Fruit fly (Drosophila melanogaster) whole organism, embryonic: ENCODE measurements around the gene CG6700.

Experiments
- Atf-2 ChIP-seq: fragments of 200-800 bp; sonication (Bioruptor generic); optimal IDR thresholded peaks from 2 replicates; lab custom pipeline; 2016; ENCODE audit warnings: missing biosample characterization, missing genetic modification characterization
- CG10209 ChIP-seq: fragments of 200-800 bp; sonication (Bioruptor generic); optimal IDR thresholded peaks from 3 replicates; lab custom pipeline; 2017; ENCODE audit warnings: missing biosample characterization, mild to moderate bottlenecking, missing genetic modification characterization, missing genetic modification reagents
- CG10543 ChIP-seq: fragments of 200-800 bp; sonication (Bioruptor generic); optimal IDR thresholded peaks from 3 replicates; lab custom pipeline; 2017; ENCODE audit warnings: missing biosample characterization, mild to moderate bottlenecking, missing genetic modification characterization, moderate library complexity
- CG11085 ChIP-seq: fragments of 200-800 bp; sonication (Bioruptor generic); IDR thresholded peaks from 2 replicates; pipeline ENCODE4 v1.3.6; 2022; ENCODE audit warnings: missing biosample characterization, missing genetic modification characterization
- CG12071 ChIP-seq: fragments of 200-800 bp; sonication (Bioruptor generic); optimal IDR thresholded peaks from 3 replicates; lab custom pipeline; 2018; ENCODE audit warnings: missing biosample characterization, mild to moderate bottlenecking, missing genetic modification characterization
- CG12769 ChIP-seq: fragments of 200-800 bp; sonication (Bioruptor generic); optimal IDR thresholded peaks from 2 replicates; lab custom pipeline; 2019; ENCODE audit warnings: missing biosample characterization, mild to moderate bottlenecking, missing genetic modification characterization, moderate library complexity
- CG13287 ChIP-seq: fragments of 200-800 bp; sonication (Bioruptor generic); IDR thresholded peaks from 2 replicates; pipeline ENCODE4 v1.3.6; 2022; ENCODE audit warnings: missing biosample characterization, missing genetic modification characterization; ENCODE audit not compliant: partially characterized antibody
- CG16779 ChIP-seq: fragments of 200-800 bp; sonication (Bioruptor generic); IDR thresholded peaks from 2 replicates; pipeline ENCODE4 v1.3.6; 2022; ENCODE audit warnings: missing biosample characterization, missing genetic modification characterization
- CG17361 ChIP-seq: fragments of 200-800 bp; sonication (Bioruptor generic); IDR thresholded peaks from 3 replicates; pipeline ENCODE4 v1.3.6; 2022; ENCODE audit warnings: missing biosample characterization, missing genetic modification characterization
- CG17829 ChIP-seq: fragments of 200-800 bp; optimal IDR thresholded peaks from 2 replicates; lab custom pipeline; 2019; ENCODE audit warnings: missing biosample characterization, mild to moderate bottlenecking, missing genetic modification characterization, moderate library complexity
- CG18764 ChIP-seq: fragments of 200-800 bp; sonication (Bioruptor generic); optimal IDR thresholded peaks from 3 replicates; lab custom pipeline; 2016; ENCODE audit warnings: missing biosample characterization, missing genetic modification characterization
- CG2120 ChIP-seq: fragments of 200-800 bp; sonication (Bioruptor generic); optimal IDR thresholded peaks from 3 replicates; lab custom pipeline; 2016; ENCODE audit warnings: missing biosample characterization, missing genetic modification characterization
- CG3847 ChIP-seq: fragments of 200-800 bp; sonication (Bioruptor generic); IDR thresholded peaks from 2 replicates; pipeline ENCODE4 v1.3.6; 2022; ENCODE audit warnings: missing biosample characterization, missing genetic modification characterization
- CG8089 ChIP-seq: fragments of 200-800 bp; sonication (Bioruptor generic); optimal IDR thresholded peaks from 3 replicates; lab custom pipeline; 2016; ENCODE audit warnings: missing biosample characterization, missing genetic modification characterization
- CG8944 ChIP-seq: fragments of 200-800 bp; sonication (Bioruptor generic); optimal IDR thresholded peaks from 3 replicates; lab custom pipeline; 2016; ENCODE audit warnings: missing biosample characterization, missing genetic modification characterization
- CTCF ChIP-seq: fragments of 200-800 bp; sonication (Bioruptor generic); optimal IDR thresholded peaks from 2 replicates; lab custom pipeline; 2017; ENCODE audit warnings: missing biosample characterization, mild to moderate bottlenecking, missing genetic modification characterization, moderate library complexity
- CoRest ChIP-seq: fragments of 200-800 bp; sonication (Bioruptor generic); optimal IDR thresholded peaks from 3 replicates; lab custom pipeline; 2018; ENCODE audit warnings: missing biosample characterization, mild to moderate bottlenecking, missing genetic modification characterization, moderate library complexity
- Dad ChIP-seq: fragments of 200-800 bp; sonication (Bioruptor generic); optimal IDR thresholded peaks from 3 replicates; lab custom pipeline; 2016; ENCODE audit warnings: missing biosample characterization, missing genetic modification characterization
- Drgx ChIP-seq: fragments of 200-800 bp; sonication (Bioruptor generic); IDR thresholded peaks from 2 replicates; pipeline ENCODE4 v1.3.6; 2022; ENCODE audit warnings: missing biosample characterization, missing genetic modification characterization
- E2f1 ChIP-seq: fragments of 200-800 bp; sonication (Bioruptor generic); IDR thresholded peaks from 2 replicates; pipeline ENCODE4 v1.3.6; 2022; ENCODE audit warnings: missing biosample characterization, missing genetic modification characterization
- Ets65A ChIP-seq: fragments of 200-800 bp; sonication (Bioruptor generic); peaks from one replicate; lab custom pipeline; 2016; ENCODE audit warnings: missing biosample characterization, missing genetic modification characterization
- Gug ChIP-seq: fragments of 200-800 bp; sonication (Bioruptor generic); IDR thresholded peaks from 4 replicates; pipeline ENCODE4 v1.3.6; 2022; ENCODE audit warnings: missing biosample characterization, missing genetic modification characterization
- HLH4C ChIP-seq: fragments of 200-800 bp; sonication (Bioruptor generic); IDR thresholded peaks from 3 replicates; pipeline ENCODE4 v1.3.6; 2022; ENCODE audit warnings: missing biosample characterization, missing genetic modification characterization; ENCODE audit not compliant: partially characterized antibody
- Neu2 ChIP-seq: fragments of 200-800 bp; sonication (Bioruptor generic); optimal IDR thresholded peaks from 3 replicates; lab custom pipeline; 2016; ENCODE audit warnings: missing biosample characterization, missing genetic modification characterization, borderline replicate concordance
- Oaz ChIP-seq: fragments of 200-800 bp; sonication (Bioruptor generic); IDR thresholded peaks from 2 replicates; pipeline ENCODE4 v1.3.6; 2022; ENCODE audit warnings: missing biosample characterization, missing genetic modification characterization
- Rfx ChIP-seq: fragments of 200-800 bp; sonication (Bioruptor generic); IDR thresholded peaks from 2 replicates; pipeline ENCODE4 v1.3.6; 2022; ENCODE audit warnings: missing biosample characterization, missing genetic modification characterization
- Scr ChIP-seq: fragments of 200-800 bp; sonication (Bioruptor generic); IDR thresholded peaks from 2 replicates; pipeline ENCODE4 v1.3.6; 2022; ENCODE audit warnings: missing biosample characterization, missing genetic modification characterization; ENCODE audit not compliant: partially characterized antibody
- Sin3A ChIP-seq: fragments of >200 bp; optimal IDR thresholded peaks from 2 replicates; lab custom pipeline; 2018
- abd-A ChIP-seq: fragments of 200-800 bp; sonication (Bioruptor generic); optimal IDR thresholded peaks from 3 replicates; lab custom pipeline; 2019; ENCODE audit warnings: missing biosample characterization, mild to moderate bottlenecking, missing genetic modification characterization, moderate library complexity
- ase ChIP-seq: fragments of 200-800 bp; sonication (Bioruptor generic); IDR thresholded peaks from 3 replicates; pipeline ENCODE4 v1.3.6; 2022; ENCODE audit warnings: missing biosample characterization, missing genetic modification characterization
- bbx ChIP-seq: fragments of 200-800 bp; sonication (Bioruptor generic); IDR thresholded peaks from 2 replicates; pipeline ENCODE4 v1.3.6; 2022; ENCODE audit warnings: missing biosample characterization, missing genetic modification characterization; ENCODE audit not compliant: partially characterized antibody
- cg ChIP-seq: fragments of 200-800 bp; sonication (Bioruptor generic); optimal IDR thresholded peaks from 3 replicates; lab custom pipeline; 2019; ENCODE audit warnings: missing biosample characterization, mild to moderate bottlenecking, missing genetic modification characterization, moderate library complexity
- crol ChIP-seq: fragments of 200-800 bp; sonication (Bioruptor generic); IDR thresholded peaks from 2 replicates; pipeline ENCODE4 v1.3.6; 2022; ENCODE audit warnings: missing biosample characterization, missing genetic modification characterization
- emc ChIP-seq: fragments of 200-800 bp; sonication (Bioruptor generic); optimal IDR thresholded peaks from 2 replicates; lab custom pipeline; 2016; ENCODE audit warnings: missing biosample characterization, missing genetic modification characterization
- gem ChIP-seq: fragments of 200-800 bp; sonication (Bioruptor generic); optimal IDR thresholded peaks from 2 replicates; lab custom pipeline; 2019; ENCODE audit warnings: missing biosample characterization, mild to moderate bottlenecking, missing genetic modification characterization, moderate library complexity
- grau ChIP-seq: fragments of 200-800 bp; optimal IDR thresholded peaks from 3 replicates; lab custom pipeline; 2019; ENCODE audit warnings: missing biosample characterization, mild to moderate bottlenecking, missing genetic modification characterization, moderate library complexity
- gsb ChIP-seq: fragments of 200-800 bp; sonication (Bioruptor generic); IDR thresholded peaks from 2 replicates; pipeline ENCODE4 v1.3.6; 2022; ENCODE audit warnings: missing biosample characterization, missing genetic modification characterization
- ken ChIP-seq: fragments of 200-800 bp; sonication (Bioruptor generic); IDR thresholded peaks from 3 replicates; pipeline ENCODE4 v1.3.6; 2022; ENCODE audit warnings: missing biosample characterization, missing genetic modification characterization
- nmo ChIP-seq: fragments of 200-800 bp; sonication (Bioruptor generic); optimal IDR thresholded peaks from 2 replicates; lab custom pipeline; 2018; ENCODE audit warnings: missing biosample characterization, mild to moderate bottlenecking, missing genetic modification characterization, moderate library complexity
- pan ChIP-seq, 4 experiments: fragments of >200 bp in 3 of 4; fragments of 200-800 bp in 1 of 4; sonication (Bioruptor generic) in 1 of 4; optimal IDR thresholded peaks in 3 of 4; IDR thresholded peaks in 1 of 4; 2 replicates each; pipeline versions ENCODE4 v1.3.6 to Lab custom; 2017 to 2022; ENCODE audit warnings: missing biosample characterization in 2 of 4, missing genetic modification characterization in 2 of 4, mixed read lengths in 1 of 4
- row ChIP-seq: fragments of 200-800 bp; sonication (Bioruptor generic); IDR thresholded peaks from 3 replicates; pipeline ENCODE4 v1.3.6; 2022; ENCODE audit warnings: missing biosample characterization, missing genetic modification characterization
- schlank ChIP-seq: fragments of 200-800 bp; sonication (Bioruptor generic); optimal IDR thresholded peaks from 2 replicates; lab custom pipeline; 2018; ENCODE audit warnings: missing biosample characterization, mild to moderate bottlenecking, missing genetic modification characterization
- scrt ChIP-seq: fragments of 200-800 bp; sonication (Bioruptor generic); optimal IDR thresholded peaks from 2 replicates; lab custom pipeline; 2018; ENCODE audit warnings: missing biosample characterization, mild to moderate bottlenecking, missing genetic modification characterization, moderate library complexity
- sens-2 ChIP-seq: fragments of 200-800 bp; sonication (Bioruptor generic); IDR thresholded peaks from 2 replicates; pipeline ENCODE4 v1.3.6; 2022; ENCODE audit warnings: missing biosample characterization, missing genetic modification characterization
- seq ChIP-seq: fragments of 200-800 bp; sonication (Bioruptor generic); IDR thresholded peaks from 2 replicates; pipeline ENCODE4 v1.3.6; 2022; ENCODE audit warnings: missing biosample characterization, missing genetic modification characterization
- so ChIP-seq: fragments of 200-800 bp; sonication (Bioruptor generic); IDR thresholded peaks from 3 replicates; pipeline ENCODE4 v1.3.6; 2022; ENCODE audit warnings: missing biosample characterization, missing genetic modification characterization
- vvl ChIP-seq: fragments of 200-800 bp; sonication (Bioruptor generic); IDR thresholded peaks from 2 replicates; pipeline ENCODE4 v1.3.6; 2022; ENCODE audit warnings: missing biosample characterization, missing genetic modification characterization
- zen ChIP-seq: fragments of 200-800 bp; sonication (Bioruptor generic); optimal IDR thresholded peaks from 3 replicates; lab custom pipeline; 2018; ENCODE audit warnings: missing biosample characterization, mild to moderate bottlenecking, missing genetic modification characterization, moderate library complexity
- zfh2 ChIP-seq: fragments of 200-800 bp; sonication (Bioruptor generic); optimal IDR thresholded peaks from 2 replicates; lab custom pipeline; 2016; ENCODE audit warnings: missing biosample characterization, missing genetic modification characterization

CG6700 gene

DNA sequence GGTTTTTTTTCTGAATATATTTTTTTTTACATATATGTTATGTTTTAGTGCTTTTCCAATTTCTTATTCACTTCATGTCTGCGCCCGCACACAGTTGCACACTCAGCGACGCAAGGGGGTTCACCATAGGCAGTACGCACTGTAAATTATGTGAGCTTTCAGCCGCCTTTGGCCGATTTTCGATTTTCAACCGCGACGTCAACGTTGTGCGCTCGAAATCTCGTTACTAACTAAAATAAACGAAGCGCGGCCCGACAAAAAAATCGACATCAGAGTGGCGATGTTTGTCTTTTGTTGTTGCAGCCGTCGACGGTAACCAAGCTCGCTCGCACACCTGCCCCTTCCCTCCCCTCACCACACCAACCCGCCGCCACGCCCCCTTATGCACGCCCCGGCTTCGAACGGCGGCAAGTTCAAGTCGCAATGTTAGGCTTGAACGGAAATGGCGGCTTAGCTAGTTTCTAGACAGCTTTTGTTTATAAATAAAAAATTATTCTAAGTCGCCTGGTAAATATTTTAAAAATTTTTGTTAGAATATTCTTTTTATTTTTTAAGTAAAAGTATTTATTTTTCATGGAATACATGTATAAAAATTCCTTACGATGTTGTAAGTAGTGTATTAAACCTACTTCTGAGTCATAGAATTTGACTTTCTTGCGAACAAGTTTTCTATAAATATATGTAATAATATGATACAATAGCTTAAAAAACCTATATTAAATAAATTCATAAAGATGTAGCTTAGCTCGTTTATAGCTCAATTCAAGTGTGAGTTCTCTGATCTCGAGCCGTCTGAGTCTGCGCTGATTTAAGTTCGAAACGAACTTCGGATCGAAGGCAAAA, 41.3 kb downstream of the CG6700 start, which contains the start of gene CG31869 (continued):
- TF ChIP-seq Dad (GFP tag; lab: Kevin White, UChicago) (no peak), CG17829 (tag; lab: Kevin White, UChicago) (no peak), CG12769 (tag; lab: Kevin White, UChicago) (no peak), CG2120 (GFP tag; lab: Kevin White, UChicago) (peak; percentile 34), Scr (GFP tag; lab: Robert Waterston, UW) (no peak), Oaz (GFP tag; lab: Robert Waterston, UW) (0 out of 2 replicates have a peak, but pooled peaks have one; percentile 25), CG17361 (no peak), emc (GFP tag; lab: Kevin White, UChicago) (no peak), E2f1 (0 out of 2 replicates have a peak, but pooled peaks have one; percentile 19), CG18764 (GFP tag; lab: Kevin White, UChicago) (no peak), CG3847 (GFP tag; lab: Robert Waterston, UW) (0 out of 2 replicates have a peak, but pooled peaks have one; percentile 16), cg (GFP tag; lab: Kevin White, UChicago) (no peak), gem (peak; percentile 1), scrt (GFP tag; lab: Kevin White, UChicago) (no peak), abd-A (no peak), CG12071 (GFP tag; lab: Kevin White, UChicago) (no peak), Drgx (GFP tag; lab: Robert Waterston, UW) (peak; percentile 60), vvl (GFP tag; lab: Robert Waterston, UW) (peak; percentile 70), pan (optimal IDR thresholded peaks at IDR 0.05; lab: Kevin White, UChicago) (no peak), pan (GFP tag; optimal IDR thresholded peaks at IDR 0.05 in 1 of 2, IDR thresholded peaks at IDR 0.05 in 1 of 2) (peak in 1 of 2 experiments; percentile 58), seq (GFP tag; lab: Robert Waterston, UW) (no peak), bbx (no peak), CG13287 (GFP tag; lab: Robert Waterston, UW) (peak; percentile 11; the same call in 1 of the 2 replicates), gsb (no peak), HLH4C (GFP tag; lab: Robert Waterston, UW) (no peak), row (GFP tag; lab: Robert Waterston, UW) (peak; percentile 41), zfh2 (GFP tag; lab: Kevin White, UChicago) (peak; percentile 0), CG8944 (no peak), CG10209 (GFP tag; lab: Kevin White, UChicago) (no peak), ase (GFP tag; lab: Robert Waterston, UW) (no peak), CoRest (tag; lab: Kevin White, UChicago) (no peak), crol (GFP tag; lab: Robert Waterston, UW) (peak; percentile 87), ken (no peak), Ets65A (GFP tag; lab: Kevin White, UChicago) (peak; percentile 86), Sin3A (lab: Kevin White, UChicago) (no peak), Neu2 (GFP tag; lab: Kevin White, UChicago) (no peak), zen (tag; lab: Kevin White, UChicago) (no peak), CG11085 (GFP tag; lab: Robert Waterston, UW) (0 out of 2 replicates have a peak, but pooled peaks have one; percentile 42), nmo (GFP tag; lab: Kevin White, UChicago) (no peak), Rfx (GFP tag; lab: Robert Waterston, UW) (0 out of 2 replicates have a peak, but pooled peaks have one; percentile 31), CG8089 (GFP tag; lab: Kevin White, UChicago) (no peak), CTCF (GFP tag; lab: Kevin White, UChicago) (no peak), CG10543 (GFP tag; lab: Kevin White, UChicago) (no peak), so (GFP tag; lab: Robert Waterston, UW) (0 out of 3 replicates have a peak, but pooled peaks have one; percentile 13), grau (tag; lab: Kevin White, UChicago) (peak; percentile 80), schlank (tag; lab: Kevin White, UChicago) (no peak), sens-2 (GFP tag; lab: Robert Waterston, UW) (no peak), Atf-2 (GFP tag; lab: Kevin White, UChicago) (no peak), Gug (GFP tag; lab: Robert Waterston, UW) (peak; percentile 41; the same call in 1 of the 4 replicates), CG16779 (GFP tag; lab: Robert Waterston, UW) (no peak)
